Worm (Caenorhabditis elegans) whole organism, L1 larva: Measurements from ENCODE around the gene mltn-9.

ENCODE experiments used
- C04F5.9 ChIP-seq: sonication (generic microtip); optimal IDR thresholded peaks from 2 replicates; lab custom pipeline; 2016; ENCODE audit warnings: missing genetic modification characterization, missing compliant biosample characterization
- C34B4.2 ChIP-seq: sonication (generic microtip); optimal IDR thresholded peaks from 2 replicates; lab custom pipeline; 2017; ENCODE audit warnings: mild to moderate bottlenecking, missing genetic modification characterization, missing compliant biosample characterization
- alr-1 ChIP-seq: fragments of 200-800 bp; sonication (Bioruptor generic); optimal IDR thresholded peaks from 2 replicates; lab custom pipeline; 2018; ENCODE audit warnings: borderline replicate concordance, mild to moderate bottlenecking, missing genetic modification characterization, missing compliant biosample characterization
- blmp-1 ChIP-seq: fragments of 150-350 bp; optimal IDR thresholded peaks from 2 replicates; lab custom pipeline; 2014; ENCODE audit warnings: missing biosample characterization, missing genetic modification characterization
- ceh-63 ChIP-seq: fragments of 200-800 bp; sonication (Bioruptor generic); optimal IDR thresholded peaks from 2 replicates; lab custom pipeline; 2018; ENCODE audit warnings: mild to moderate bottlenecking, missing genetic modification characterization, missing compliant biosample characterization
- ceh-82 ChIP-seq, 3 experiments: fragments of 150-350 bp in 1 of 3; sonication (generic microtip) in 2 of 3; optimal IDR thresholded peaks; 2 replicates each; lab custom pipeline; 2014 to 2017; ENCODE audit warnings: missing biosample characterization in 3 of 3, missing genetic modification characterization in 3 of 3
- ceh-88 ChIP-seq: fragments of 200-800 bp; sonication (Bioruptor generic); IDR thresholded peaks from 2 replicates; pipeline ENCODE4 v1.3.6; 2022; ENCODE audit warnings: missing genetic modification characterization, missing compliant biosample characterization
- ceh-90 ChIP-seq: sonication (generic microtip); optimal IDR thresholded peaks from 2 replicates; lab custom pipeline; 2016; ENCODE audit warnings: missing genetic modification characterization, missing compliant biosample characterization
- fkh-4 ChIP-seq: sonication (generic microtip); optimal IDR thresholded peaks from 2 replicates; lab custom pipeline; 2016; ENCODE audit warnings: missing compliant biosample characterization, missing genetic modification characterization, borderline replicate concordance
- hlh-17 ChIP-seq: fragments of 200-800 bp; sonication (Bioruptor generic); optimal IDR thresholded peaks from 2 replicates; lab custom pipeline; 2018; ENCODE audit warnings: missing genetic modification characterization, mild to moderate bottlenecking, missing compliant biosample characterization, moderate library complexity, borderline replicate concordance
- hlh-4 ChIP-seq: sonication (generic microtip); optimal IDR thresholded peaks from 2 replicates; lab custom pipeline; 2016; ENCODE audit warnings: mild to moderate bottlenecking, missing genetic modification characterization, missing compliant biosample characterization
- hpl-2 ChIP-seq: fragments of 150-350 bp; optimal IDR thresholded peaks from 2 replicates; lab custom pipeline; 2014; ENCODE audit warnings: missing biosample characterization, missing genetic modification reagents, missing genetic modification characterization
- lin-15B ChIP-seq: fragments of 150-350 bp; sonication (generic microtip); optimal IDR thresholded peaks from 3 replicates; lab custom pipeline; 2014; ENCODE audit warnings: missing biosample characterization, missing genetic modification characterization
- lin-39 ChIP-seq: fragments of 150-350 bp; optimal IDR thresholded peaks from 2 replicates; lab custom pipeline; 2014; ENCODE audit warnings: missing biosample characterization, missing genetic modification reagents, missing genetic modification characterization
- lir-3 ChIP-seq: sonication (generic microtip); optimal IDR thresholded peaks from 2 replicates; lab custom pipeline; 2016; ENCODE audit warnings: mild to moderate bottlenecking, missing genetic modification characterization, moderate library complexity, missing compliant biosample characterization; ENCODE audit not compliant: poor library complexity
- mab-9 ChIP-seq: fragments of 200-800 bp; sonication (Bioruptor generic); IDR thresholded peaks from 2 replicates; pipeline ENCODE4 v1.3.6; 2022; ENCODE audit warnings: missing genetic modification reagents, missing genetic modification characterization, missing compliant biosample characterization
- nhr-12 ChIP-seq: sonication (generic microtip); optimal IDR thresholded peaks from 2 replicates; lab custom pipeline; 2017; ENCODE audit warnings: missing biosample characterization, missing genetic modification characterization
- nhr-47 ChIP-seq: sonication (generic microtip); optimal IDR thresholded peaks from 2 replicates; lab custom pipeline; 2016; ENCODE audit warnings: mild to moderate bottlenecking, missing genetic modification characterization, moderate library complexity, missing compliant biosample characterization
- nhr-76 ChIP-seq: sonication (generic microtip); optimal IDR thresholded peaks from 2 replicates; lab custom pipeline; 2017; ENCODE audit warnings: missing biosample characterization, missing genetic modification characterization
- nhr-77 ChIP-seq: fragments of 150-350 bp; optimal IDR thresholded peaks from 2 replicates; lab custom pipeline; 2014; ENCODE audit warnings: missing biosample characterization, missing genetic modification characterization
- nhr-85 ChIP-seq: sonication (generic microtip); peaks from one replicate; lab custom pipeline; 2016; ENCODE audit warnings: missing genetic modification characterization, inconsistent platforms, missing compliant biosample characterization
- nhr-90 ChIP-seq: sonication (generic microtip); optimal IDR thresholded peaks from 2 replicates; lab custom pipeline; 2016; ENCODE audit warnings: mild to moderate bottlenecking, missing genetic modification characterization, missing compliant biosample characterization; ENCODE audit not compliant: poor library complexity
- pax-3 ChIP-seq: fragments of 200-800 bp; sonication (Bioruptor generic); optimal IDR thresholded peaks from 2 replicates; lab custom pipeline; 2018; ENCODE audit warnings: mild to moderate bottlenecking, missing genetic modification characterization, moderate library complexity, missing compliant biosample characterization
- pqm-1 ChIP-seq: sonication (generic microtip); optimal IDR thresholded peaks from 3 replicates; lab custom pipeline; 2017; ENCODE audit warnings: missing biosample characterization, missing genetic modification characterization
- rnt-1 ChIP-seq: sonication (generic microtip); optimal IDR thresholded peaks from 2 replicates; lab custom pipeline; 2016; ENCODE audit warnings: mild to moderate bottlenecking, missing genetic modification characterization, moderate library complexity, missing compliant biosample characterization
- skn-1 ChIP-seq: fragments of 150-350 bp; optimal IDR thresholded peaks from 2 replicates; lab custom pipeline; 2014; ENCODE audit warnings: missing biosample characterization, missing genetic modification characterization
- snpc-4 ChIP-seq: fragments of 150-350 bp; optimal IDR thresholded peaks from 2 replicates; lab custom pipeline; 2014; ENCODE audit warnings: missing biosample characterization, missing genetic modification characterization
- sptf-1 ChIP-seq: fragments of 150-350 bp; optimal IDR thresholded peaks from 2 replicates; lab custom pipeline; 2014; ENCODE audit warnings: missing biosample characterization, missing genetic modification characterization
- sup-37 ChIP-seq: fragments of 200-800 bp; sonication (Bioruptor generic); optimal IDR thresholded peaks from 2 replicates; lab custom pipeline; 2018; ENCODE audit warnings: mild to moderate bottlenecking, missing genetic modification characterization, missing compliant biosample characterization
- unc-62 ChIP-seq: fragments of 150-350 bp; optimal IDR thresholded peaks from 2 replicates; lab custom pipeline; 2014; ENCODE audit warnings: missing biosample characterization, missing genetic modification reagents, missing genetic modification characterization
- unc-86 ChIP-seq: sonication (generic microtip); optimal IDR thresholded peaks from 2 replicates; lab custom pipeline; 2016; ENCODE audit warnings: missing genetic modification characterization, missing compliant biosample characterization
- unc-98 ChIP-seq: fragments of 200-800 bp; sonication (Bioruptor generic); IDR thresholded peaks from 2 replicates; pipeline ENCODE4 v1.3.6; 2022; ENCODE audit warnings: missing genetic modification characterization, missing compliant biosample characterization
- xbp-1 ChIP-seq: sonication (generic microtip); optimal IDR thresholded peaks from 2 replicates; lab custom pipeline; 2016; ENCODE audit warnings: missing genetic modification characterization, missing compliant biosample characterization
- zag-1 ChIP-seq: fragments of 150-350 bp; optimal IDR thresholded peaks from 2 replicates; lab custom pipeline; 2014; ENCODE audit warnings: missing biosample characterization, missing genetic modification characterization
- ztf-11 ChIP-seq, 2 experiments: sonication (generic microtip); optimal IDR thresholded peaks; 2 replicates each; lab custom pipeline; 2016 to 2017; ENCODE audit warnings: missing genetic modification characterization in 2 of 2, missing biosample characterization in 1 of 2, missing compliant biosample characterization in 1 of 2
- ztf-4 ChIP-seq: fragments of 150-350 bp; optimal IDR thresholded peaks from 2 replicates; lab custom pipeline; 2014; ENCODE audit warnings: missing biosample characterization, missing genetic modification characterization

mltn-9 gene

ce11 chrII:14622758-14623157 lies 6.9 kb downstream of the mltn-9 start, which contains the start of gene mltn-10:
Gene mltn-10 (plus strand): TSS chrII:14623058.
- TF ChIP-seq xbp-1 (tag; lab: Kevin White, UChicago): no peak
- TF ChIP-seq ztf-11 (tag; optimal IDR thresholded peaks at IDR 0.05; lab: Kevin White, UChicago): no peak
- no peak for TF ChIP-seq nhr-76 (tag; lab: Kevin White, UChicago)
- no peak for TF ChIP-seq sptf-1 (tag; lab: Kevin White, UChicago)
- no peak for TF ChIP-seq nhr-85 (tag; lab: Kevin White, UChicago)
- TF ChIP-seq hlh-4: no peak
- no peak for TF ChIP-seq mab-9
- TF ChIP-seq pqm-1 (tag; lab: Kevin White, UChicago): no peak
- TF ChIP-seq ceh-63: no peak
- no peak for TF ChIP-seq alr-1 (tag; lab: Kevin White, UChicago)
- TF ChIP-seq unc-62 (GFP tag; lab: Kevin White, UChicago): no peak
- TF ChIP-seq C04F5.9: no peak

DNA sequence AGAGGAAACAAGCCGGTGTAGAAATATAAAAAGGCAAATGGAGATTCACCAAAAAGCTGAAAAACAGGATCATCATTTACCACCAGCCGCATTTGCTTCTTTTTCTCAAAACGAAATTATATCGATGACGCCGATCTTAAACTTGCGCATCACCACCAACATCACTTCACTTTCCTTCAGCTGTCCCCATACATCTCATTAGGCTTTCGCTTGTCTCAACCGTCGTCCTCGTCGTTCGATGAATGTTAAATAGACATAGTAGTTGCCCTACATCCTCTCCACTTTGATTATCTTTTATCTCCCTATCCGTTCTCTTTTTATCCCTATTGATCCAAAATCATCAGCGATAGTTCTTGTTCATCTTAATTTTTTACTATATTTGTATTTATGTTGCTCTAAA lies 11.0 kb downstream of the mltn-9 start:
- TF ChIP-seq pax-3 (tag; lab: Kevin White, UChicago) (no peak), zag-1 (tag; lab: Kevin White, UChicago) (no peak), blmp-1 (tag; lab: Kevin White, UChicago) (peak; percentile 97), ceh-90 (no peak), nhr-76 (tag; lab: Kevin White, UChicago) (no peak)

DNA sequence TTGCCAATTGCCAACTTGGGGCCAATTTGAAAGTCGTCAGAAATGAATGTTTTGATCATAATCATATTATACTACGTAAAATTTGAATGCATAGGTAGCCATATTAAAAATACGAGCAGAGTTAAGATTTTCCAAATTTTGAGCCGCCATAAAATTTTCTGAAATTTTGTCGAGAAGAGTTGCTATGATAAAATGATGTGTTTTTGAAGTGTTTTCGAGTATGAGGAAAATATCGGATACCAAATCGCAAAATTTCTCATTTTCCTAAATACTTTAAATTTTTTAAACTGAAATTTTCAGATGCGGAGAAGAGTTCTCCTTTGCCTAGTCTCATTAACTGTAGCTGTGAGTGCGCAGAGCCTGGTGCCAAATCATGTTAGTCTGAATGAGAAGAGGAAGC lies 11.5 kb downstream of the mltn-9 start, which contains the start of gene tag-297:
TSS of gene tag-297 (plus strand) at position 301 of the 400 bp plus-strand sequence.
- TF ChIP-seq blmp-1 (tag; lab: Kevin White, UChicago) (no peak), sup-37 (GFP tag; lab: Kevin White, UChicago) (no peak), C04F5.9 (no peak), unc-86 (no peak), lin-15B (no peak), rnt-1 (tag; lab: Kevin White, UChicago) (no peak), zag-1 (tag; lab: Kevin White, UChicago) (no peak), nhr-85 (tag; lab: Kevin White, UChicago) (no peak), nhr-12 (tag; lab: Kevin White, UChicago) (no peak), ztf-4 (tag; lab: Kevin White, UChicago) (no peak), hpl-2 (GFP tag; lab: Kevin White, UChicago) (no peak), C34B4.2 (tag; lab: Kevin White, UChicago) (no peak), skn-1 (tag; lab: Kevin White, UChicago) (no peak), fkh-4 (tag; lab: Kevin White, UChicago) (no peak)

- TF ChIP-seq nhr-77 (tag; lab: Kevin White, UChicago): no peak
- no peak for TF ChIP-seq snpc-4 (tag; lab: Kevin White, UChicago)
- TF ChIP-seq unc-98: no peak
- no peak for TF ChIP-seq ceh-82 (tag; optimal IDR thresholded peaks at IDR 0.05; lab: Kevin White, UChicago)
- TF ChIP-seq C04F5.9: no peak
- TF ChIP-seq lir-3 (tag; lab: Kevin White, UChicago): no peak
- TF ChIP-seq ceh-88: no peak
- TF ChIP-seq sup-37 (GFP tag; lab: Kevin White, UChicago): no peak
- no peak for TF ChIP-seq nhr-47 (tag; lab: Kevin White, UChicago)
- TF ChIP-seq nhr-90 (tag; lab: Kevin White, UChicago): no peak
- TF ChIP-seq lin-39 (tag; lab: Kevin White, UChicago): no peak
Observed at ce11 chrII:14632823-14633222, 17.0 kb downstream of the mltn-9 start, which contains the start of gene C38C6.3. Gene C38C6.3 (plus strand): TSS chrII:14633123.

DNA sequence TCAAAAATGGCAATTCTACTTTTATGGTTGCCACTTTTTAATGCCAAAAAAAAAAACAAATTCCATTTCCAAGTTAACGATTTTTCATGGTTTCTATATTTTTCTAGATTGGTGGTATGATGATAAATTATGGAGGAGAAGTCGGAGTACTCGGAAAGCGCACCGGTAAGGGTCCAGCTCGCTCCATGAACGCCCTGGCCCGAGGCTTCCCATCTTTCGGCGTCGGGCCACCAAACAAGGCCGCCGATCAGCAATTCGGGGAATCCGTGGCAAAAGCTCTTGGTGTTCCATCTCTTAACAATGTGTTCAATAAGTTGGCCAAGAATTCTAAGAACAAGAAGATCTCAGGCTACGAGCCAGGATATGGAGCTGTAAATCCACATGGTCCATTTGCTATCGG lies 18.2 kb downstream of the mltn-9 start:
- TF ChIP-seq hlh-17 (GFP tag; lab: Kevin White, UChicago): no peak
- TF ChIP-seq, all 84 proteins: peak for 0
